Fruit fly (Drosophila melanogaster) whole organism, embryonic: ENCODE results near the gene CAH7.

Experiments
- Aef1 ChIP-seq: fragments of 200-800 bp; sonication (Bioruptor generic); IDR thresholded peaks from 3 replicates; pipeline ENCODE4 v1.3.6; 2022; ENCODE audit warnings: missing biosample characterization, missing genetic modification characterization
- Asciz ChIP-seq: fragments of 200-800 bp; sonication (Bioruptor generic); optimal IDR thresholded peaks from 2 replicates; lab custom pipeline; 2017; ENCODE audit warnings: missing biosample characterization, mild to moderate bottlenecking, missing genetic modification characterization, missing genetic modification reagents
- CG10959 ChIP-seq: fragments of 200-800 bp; sonication (Bioruptor generic); IDR thresholded peaks from 2 replicates; pipeline ENCODE4 v1.3.6; 2022; ENCODE audit warnings: missing biosample characterization, missing genetic modification characterization
- CG12155 ChIP-seq: fragments of 200-800 bp; sonication (Bioruptor generic); optimal IDR thresholded peaks from 3 replicates; lab custom pipeline; 2016; ENCODE audit warnings: missing biosample characterization, missing genetic modification characterization
- CG12391 ChIP-seq: fragments of 200-800 bp; sonication (Bioruptor generic); optimal IDR thresholded peaks from 3 replicates; lab custom pipeline; 2018; ENCODE audit warnings: missing biosample characterization, mild to moderate bottlenecking, missing genetic modification characterization, moderate library complexity
- CG12744 ChIP-seq: fragments of 200-800 bp; sonication (Bioruptor generic); optimal IDR thresholded peaks from 2 replicates; lab custom pipeline; 2016; ENCODE audit warnings: missing biosample characterization, missing genetic modification characterization
- CG13287 ChIP-seq: fragments of 200-800 bp; sonication (Bioruptor generic); IDR thresholded peaks from 2 replicates; pipeline ENCODE4 v1.3.6; 2022; ENCODE audit warnings: missing biosample characterization, missing genetic modification characterization; ENCODE audit not compliant: partially characterized antibody
- CG13424 ChIP-seq: fragments of 200-800 bp; sonication (Bioruptor generic); optimal IDR thresholded peaks from 2 replicates; lab custom pipeline; 2019; ENCODE audit warnings: missing biosample characterization, mild to moderate bottlenecking, missing genetic modification characterization, moderate library complexity
- CG14441 ChIP-seq: fragments of 200-800 bp; sonication (Bioruptor generic); IDR thresholded peaks from 2 replicates; pipeline ENCODE4 v1.3.6; 2022; ENCODE audit warnings: missing biosample characterization, missing genetic modification characterization
- CG15269 ChIP-seq: fragments of 200-800 bp; sonication (Bioruptor generic); optimal IDR thresholded peaks from 2 replicates; lab custom pipeline; 2018; ENCODE audit warnings: missing biosample characterization, mild to moderate bottlenecking, missing genetic modification characterization, moderate library complexity
- CG1602 ChIP-seq: fragments of 200-800 bp; sonication (Bioruptor generic); optimal IDR thresholded peaks from 3 replicates; lab custom pipeline; 2016; ENCODE audit warnings: missing biosample characterization, missing genetic modification characterization
- CG17186 ChIP-seq: fragments of 200-800 bp; sonication (Bioruptor generic); optimal IDR thresholded peaks from 3 replicates; lab custom pipeline; 2017; ENCODE audit warnings: missing biosample characterization, missing genetic modification reagents, missing genetic modification characterization
- CG2202 ChIP-seq: fragments of 200-800 bp; sonication (Bioruptor generic); optimal IDR thresholded peaks from 2 replicates; lab custom pipeline; 2018; ENCODE audit warnings: missing biosample characterization, mild to moderate bottlenecking, missing genetic modification characterization
- CG2889 ChIP-seq: fragments of 200-800 bp; sonication (Bioruptor generic); IDR thresholded peaks from 3 replicates; pipeline ENCODE4 v1.3.6; 2022; ENCODE audit warnings: missing biosample characterization, missing genetic modification characterization
- CG3281 ChIP-seq: fragments of 200-800 bp; sonication (Bioruptor generic); optimal IDR thresholded peaks from 3 replicates; lab custom pipeline; 2017; ENCODE audit warnings: missing biosample characterization, mild to moderate bottlenecking, missing genetic modification characterization
- CG4404 ChIP-seq: fragments of 200-800 bp; sonication (Bioruptor generic); IDR thresholded peaks from 2 replicates; pipeline ENCODE4 v1.3.6; 2022; ENCODE audit warnings: missing biosample characterization, missing genetic modification characterization
- CG4707 ChIP-seq: fragments of 200-800 bp; sonication (Bioruptor generic); optimal IDR thresholded peaks from 2 replicates; lab custom pipeline; 2018; ENCODE audit warnings: missing biosample characterization, mild to moderate bottlenecking, missing genetic modification characterization, moderate library complexity
- CG9609 ChIP-seq: fragments of 200-800 bp; sonication (Bioruptor generic); optimal IDR thresholded peaks from 3 replicates; lab custom pipeline; 2016; ENCODE audit warnings: missing biosample characterization, missing genetic modification characterization
- Hr39 ChIP-seq: fragments of >200 bp; optimal IDR thresholded peaks from 2 replicates; lab custom pipeline; 2017
- Myb ChIP-seq: fragments of 200-800 bp; sonication (Bioruptor generic); optimal IDR thresholded peaks from 2 replicates; lab custom pipeline; 2016; ENCODE audit warnings: missing biosample characterization, missing genetic modification characterization
- NC2β ChIP-seq: fragments of 200-800 bp; sonication (Bioruptor generic); optimal IDR thresholded peaks from 2 replicates; lab custom pipeline; 2016; ENCODE audit warnings: missing biosample characterization, missing genetic modification characterization
- Sox102F ChIP-seq: fragments of 200-800 bp; sonication (Bioruptor generic); optimal IDR thresholded peaks from 2 replicates; lab custom pipeline; 2018; ENCODE audit warnings: missing biosample characterization, mild to moderate bottlenecking, missing genetic modification characterization, moderate library complexity
- Trl ChIP-seq, 3 experiments: fragments of >200 bp in 2 of 3; fragments of 200-800 bp in 1 of 3; sonication (Bioruptor generic) in 1 of 3; optimal IDR thresholded peaks; 2 replicates in 1 of 3; 3 replicates in 2 of 3; lab custom pipeline; 2016 to 2017; ENCODE audit warnings: missing biosample characterization in 1 of 3, missing genetic modification characterization in 1 of 3
- aop ChIP-seq: fragments of 200-800 bp; sonication (Bioruptor generic); IDR thresholded peaks from 2 replicates; pipeline ENCODE4 v1.3.6; 2022; ENCODE audit warnings: missing biosample characterization, missing genetic modification characterization
- ash1 ChIP-seq: fragments of 200-800 bp; sonication (Bioruptor generic); optimal IDR thresholded peaks from 2 replicates; lab custom pipeline; 2018; ENCODE audit warnings: missing biosample characterization, mild to moderate bottlenecking, missing genetic modification characterization
- ci ChIP-seq: fragments of 200-800 bp; sonication (Bioruptor generic); IDR thresholded peaks from 3 replicates; pipeline ENCODE4 v1.3.6; 2022; ENCODE audit warnings: missing biosample characterization, missing genetic modification characterization
- crp ChIP-seq, 2 experiments: fragments of 200-800 bp; sonication (Bioruptor generic); optimal IDR thresholded peaks; 2 replicates in 1 of 2; 3 replicates in 1 of 2; lab custom pipeline; 2017; ENCODE audit warnings: missing biosample characterization in 2 of 2, missing genetic modification characterization in 2 of 2, mild to moderate bottlenecking in 1 of 2, moderate library complexity in 1 of 2
- grn ChIP-seq: fragments of 200-800 bp; sonication (Bioruptor generic); optimal IDR thresholded peaks from 3 replicates; lab custom pipeline; 2017; ENCODE audit warnings: missing biosample characterization, missing genetic modification characterization
- hbn ChIP-seq: fragments of 200-800 bp; sonication (Bioruptor generic); IDR thresholded peaks from 2 replicates; pipeline ENCODE4 v1.3.6; 2022; ENCODE audit warnings: missing biosample characterization, missing genetic modification characterization; ENCODE audit not compliant: partially characterized antibody
- hth ChIP-seq: fragments of >200 bp; optimal IDR thresholded peaks from 2 replicates; lab custom pipeline; 2017; ENCODE audit warnings: inconsistent platforms
- jigr1 ChIP-seq: fragments of 200-800 bp; sonication (Bioruptor generic); IDR thresholded peaks from 3 replicates; pipeline ENCODE4 v1.3.6; 2022; ENCODE audit warnings: missing biosample characterization, missing genetic modification characterization
- jumu ChIP-seq: fragments of 200-800 bp; sonication (Bioruptor generic); optimal IDR thresholded peaks from 3 replicates; lab custom pipeline; 2016; ENCODE audit warnings: missing biosample characterization, missing genetic modification characterization
- kay ChIP-seq: fragments of 200-800 bp; sonication (Bioruptor generic); optimal IDR thresholded peaks from 2 replicates; lab custom pipeline; 2016; ENCODE audit warnings: missing biosample characterization, missing genetic modification characterization
- lbe ChIP-seq: fragments of 200-800 bp; sonication (Bioruptor generic); optimal IDR thresholded peaks from 2 replicates; lab custom pipeline; 2016; ENCODE audit warnings: missing biosample characterization, mild to moderate bottlenecking, missing genetic modification characterization
- lov ChIP-seq, 2 experiments: fragments of 200-800 bp in 1 of 2; fragments of >200 bp in 1 of 2; sonication (Bioruptor generic) in 1 of 2; IDR thresholded peaks in 1 of 2; optimal IDR thresholded peaks in 1 of 2; 2 replicates in 1 of 2; 3 replicates in 1 of 2; pipeline versions ENCODE4 v1.3.6 to Lab custom; 2017 to 2022; ENCODE audit warnings: missing biosample characterization in 1 of 2, missing genetic modification characterization in 1 of 2
- mam ChIP-seq: fragments of 200-800 bp; sonication (Bioruptor generic); optimal IDR thresholded peaks from 3 replicates; lab custom pipeline; 2016; ENCODE audit warnings: missing biosample characterization, missing genetic modification characterization
- oc ChIP-seq: fragments of 200-800 bp; sonication (Bioruptor generic); optimal IDR thresholded peaks from 2 replicates; lab custom pipeline; 2018; ENCODE audit warnings: missing biosample characterization, mild to moderate bottlenecking, missing genetic modification characterization, moderate library complexity
- odd ChIP-seq: fragments of 200-800 bp; sonication (Bioruptor generic); optimal IDR thresholded peaks from 2 replicates; lab custom pipeline; 2017; ENCODE audit warnings: missing biosample characterization, mild to moderate bottlenecking, missing genetic modification characterization
- p53 ChIP-seq: fragments of 200-800 bp; sonication (Bioruptor generic); optimal IDR thresholded peaks from 2 replicates; lab custom pipeline; 2016; ENCODE audit warnings: missing biosample characterization, missing genetic modification characterization
- peb ChIP-seq: fragments of 200-800 bp; sonication (Bioruptor generic); IDR thresholded peaks from 2 replicates; pipeline ENCODE4 v1.3.6; 2022; ENCODE audit warnings: missing biosample characterization, missing genetic modification characterization
- ro ChIP-seq: fragments of 200-800 bp; sonication (Bioruptor generic); IDR thresholded peaks from 2 replicates; pipeline ENCODE4 v1.3.6; 2022; ENCODE audit warnings: missing biosample characterization, missing genetic modification characterization
- seq ChIP-seq: fragments of 200-800 bp; sonication (Bioruptor generic); IDR thresholded peaks from 2 replicates; pipeline ENCODE4 v1.3.6; 2022; ENCODE audit warnings: missing biosample characterization, missing genetic modification characterization
- shn ChIP-seq: fragments of 200-800 bp; sonication (Bioruptor generic); optimal IDR thresholded peaks from 3 replicates; lab custom pipeline; 2016; ENCODE audit warnings: missing biosample characterization, missing genetic modification characterization
- sima ChIP-seq: fragments of 200-800 bp; sonication (Bioruptor generic); optimal IDR thresholded peaks from 2 replicates; lab custom pipeline; 2016; ENCODE audit warnings: missing biosample characterization, missing genetic modification characterization
- ssp ChIP-seq: fragments of 200-800 bp; sonication (Bioruptor generic); IDR thresholded peaks from 2 replicates; pipeline ENCODE4 v1.3.6; 2022; ENCODE audit warnings: missing biosample characterization, missing genetic modification characterization
- tll ChIP-seq, 2 experiments: fragments of 200-800 bp in 1 of 2; fragments of >200 bp in 1 of 2; sonication (Bioruptor generic) in 1 of 2; optimal IDR thresholded peaks; 2 replicates each; lab custom pipeline; 2017 to 2019; ENCODE audit warnings: missing biosample characterization in 2 of 2, missing genetic modification characterization in 2 of 2, mild to moderate bottlenecking in 1 of 2, moderate library complexity in 1 of 2
- tup ChIP-seq: fragments of 200-800 bp; sonication (Bioruptor generic); optimal IDR thresholded peaks from 2 replicates; lab custom pipeline; 2016; ENCODE audit warnings: missing biosample characterization, mild to moderate bottlenecking, missing genetic modification characterization, moderate library complexity
- unc-4 ChIP-seq: fragments of 200-800 bp; sonication (Bioruptor generic); IDR thresholded peaks from 2 replicates; pipeline ENCODE4 v1.3.6; 2022; ENCODE audit warnings: missing biosample characterization, missing genetic modification characterization; ENCODE audit not compliant: partially characterized antibody
- wdn ChIP-seq: fragments of 200-800 bp; sonication (Bioruptor generic); IDR thresholded peaks from 2 replicates; pipeline ENCODE4 v1.3.6; 2022; ENCODE audit warnings: missing biosample characterization, missing genetic modification characterization
- wek ChIP-seq: fragments of 200-800 bp; sonication (Bioruptor generic); optimal IDR thresholded peaks from 3 replicates; lab custom pipeline; 2018; ENCODE audit warnings: missing biosample characterization, mild to moderate bottlenecking, missing genetic modification characterization, moderate library complexity

CAH7 gene

DNA sequence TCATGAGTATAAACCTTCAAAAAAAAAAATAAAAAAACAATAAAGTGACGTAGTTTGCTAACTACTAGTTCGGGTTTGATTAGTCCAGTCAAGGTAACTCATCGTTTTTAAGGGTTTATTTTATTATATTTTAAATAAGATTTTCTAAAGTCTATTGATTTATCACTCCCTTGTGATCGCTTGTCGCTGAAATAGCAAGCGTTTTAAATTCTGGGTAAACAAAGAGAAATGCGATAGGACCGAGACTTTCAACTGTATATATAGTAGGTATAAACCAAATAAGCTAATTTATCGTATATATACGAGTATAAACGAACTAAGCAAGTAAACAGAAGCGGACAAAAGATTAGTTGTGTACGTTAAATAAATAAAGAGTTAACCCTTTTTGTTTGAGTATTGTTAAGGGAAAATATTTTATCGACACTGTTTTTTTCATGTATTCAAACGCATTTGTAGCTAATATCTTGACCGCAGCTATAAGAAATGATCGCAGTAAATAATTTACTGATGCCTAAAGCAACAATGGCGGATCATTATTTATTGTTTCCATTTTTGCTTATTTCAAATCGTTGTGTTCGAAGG is 56.5 kb downstream of the CAH7 start (continued):
- TF ChIP-seq odd, result peak; percentile 19
- TF ChIP-seq CG2202 (tag; lab: Kevin White, UChicago), result no peak
- TF ChIP-seq CG10959 (GFP tag; lab: Robert Waterston, UW), result no peak
- TF ChIP-seq Asciz (GFP tag; lab: Kevin White, UChicago), result no peak
- no peak for TF ChIP-seq CG4707 (GFP tag; lab: Kevin White, UChicago)
- no peak for TF ChIP-seq peb (GFP tag; lab: Robert Waterston, UW)
- TF ChIP-seq seq (GFP tag; lab: Robert Waterston, UW), result peak; percentile 45; the same call in 1 of the 2 replicates
- no peak for TF ChIP-seq NC2β (GFP tag; lab: Kevin White, UChicago)
- TF ChIP-seq CG15269 (tag; lab: Kevin White, UChicago), result peak; percentile 27
- TF ChIP-seq lbe (GFP tag; lab: Kevin White, UChicago), result peak; percentile 6
- TF ChIP-seq CG12744 (GFP tag; lab: Kevin White, UChicago), result peak; percentile 42
- TF ChIP-seq Trl (optimal IDR thresholded peaks at IDR 0.05; lab: Kevin White, UChicago), result no peak
- TF ChIP-seq Trl (GFP tag; optimal IDR thresholded peaks at IDR 0.05; lab: Kevin White, UChicago), result peak; percentile 34
- peak; percentile 40 for TF ChIP-seq CG1602 (GFP tag; lab: Kevin White, UChicago)
- no peak for TF ChIP-seq Aef1 (GFP tag; lab: Robert Waterston, UW)
- TF ChIP-seq Myb (GFP tag; lab: Kevin White, UChicago), result peak; percentile 27
- TF ChIP-seq hbn (GFP tag; lab: Robert Waterston, UW), result no peak
- TF ChIP-seq jigr1 (GFP tag; lab: Robert Waterston, UW), result no peak
- peak; percentile 39 for TF ChIP-seq CG12391 (tag; lab: Kevin White, UChicago)
- no peak for TF ChIP-seq sima (GFP tag; lab: Kevin White, UChicago)
- TF ChIP-seq wek (GFP tag; lab: Kevin White, UChicago), result peak; percentile 46
- peak; percentile 50 for TF ChIP-seq Sox102F
- TF ChIP-seq hth (lab: Kevin White, UChicago), result no peak
- no peak for TF ChIP-seq ro (GFP tag; lab: Robert Waterston, UW)
- TF ChIP-seq ci (GFP tag; lab: Robert Waterston, UW), result peak; percentile 62; the same call in 2 of the 3 replicates
- TF ChIP-seq CG13287 (GFP tag; lab: Robert Waterston, UW), result no peak
- TF ChIP-seq oc (tag; lab: Kevin White, UChicago), result no peak
- TF ChIP-seq ash1 (GFP tag; lab: Kevin White, UChicago), result no peak
- no peak for TF ChIP-seq p53 (GFP tag; lab: Kevin White, UChicago)
- no peak for TF ChIP-seq crp (GFP tag; optimal IDR thresholded peaks at IDR 0.05; lab: Kevin White, UChicago)
- TF ChIP-seq tll (GFP tag; optimal IDR thresholded peaks at IDR 0.05; lab: Kevin White, UChicago), result no peak
- peak; percentile 32 for TF ChIP-seq mam (GFP tag; lab: Kevin White, UChicago)
- no peak for TF ChIP-seq CG17186 (GFP tag; lab: Kevin White, UChicago)
- no peak for TF ChIP-seq Hr39
- no peak for TF ChIP-seq tup (GFP tag; lab: Kevin White, UChicago)
- no peak for TF ChIP-seq grn (GFP tag; lab: Kevin White, UChicago)
- no peak for TF ChIP-seq CG14441 (GFP tag; lab: Robert Waterston, UW)
- no peak for TF ChIP-seq unc-4 (GFP tag; lab: Robert Waterston, UW)
- no peak for TF ChIP-seq shn
- TF ChIP-seq aop (GFP tag; lab: Robert Waterston, UW), result no peak
- no peak for TF ChIP-seq CG4404 (GFP tag; lab: Robert Waterston, UW)
- peak; percentile 29 for TF ChIP-seq CG3281 (GFP tag; lab: Kevin White, UChicago)
- no peak for TF ChIP-seq kay (GFP tag; lab: Kevin White, UChicago)
- peak; percentile 37 for TF ChIP-seq CG12155 (GFP tag; lab: Kevin White, UChicago)
- TF ChIP-seq CG2889 (GFP tag; lab: Robert Waterston, UW), result peak; percentile 25; the same call in 1 of the 3 replicates
- no peak for TF ChIP-seq CG13424 (tag; lab: Kevin White, UChicago)
- TF ChIP-seq wdn (GFP tag; lab: Robert Waterston, UW), result peak; percentile 49; the same call in 1 of the 2 replicates
- peak; percentile 17 for TF ChIP-seq CG9609 (GFP tag; lab: Kevin White, UChicago)
- TF ChIP-seq ssp (GFP tag; lab: Robert Waterston, UW), result no peak
- peak; percentile 7 for TF ChIP-seq jumu (GFP tag; lab: Kevin White, UChicago)
- TF ChIP-seq lov (optimal IDR thresholded peaks at IDR 0.05; lab: Kevin White, UChicago), result no peak
- TF ChIP-seq lov (GFP tag; IDR thresholded peaks at IDR 0.05; lab: Robert Waterston, UW), result no peak
